Worm (Caenorhabditis elegans): ENCODE results near the gene F42A10.6.

The F42A10.6 gene

ce11 chrIII:6146797-6147196, 29.9 kb downstream of the F42A10.6 start:
- TF ChIP-seq tbx-37 (GFP tag; conservative IDR thresholded peaks at IDR 0.05) = no peak
- TF ChIP-seq hmbx-1 (tag; optimal IDR thresholded peaks at IDR 0.05) = no peak
- TF ChIP-seq sea-1 (GFP tag; conservative IDR thresholded peaks at IDR 0.05) = no peak
- TF ChIP-seq ceh-36 (tag; optimal IDR thresholded peaks at IDR 0.05) = no peak
- TF ChIP-seq ets-7 (tag; optimal IDR thresholded peaks at IDR 0.05) = no peak
- no peak for TF ChIP-seq scrt-1 (GFP tag; IDR thresholded peaks at IDR 0.05)
- no peak for TF ChIP-seq flt-1 (GFP tag; IDR thresholded peaks at IDR 0.05)
- TF ChIP-seq ceh-13 (GFP tag; optimal IDR thresholded peaks at IDR 0.05) = no peak
- TF ChIP-seq ama-1 (optimal IDR thresholded peaks at IDR 0.05) = no peak
- TF ChIP-seq tbx-11 (GFP tag; IDR thresholded peaks at IDR 0.05) = no peak
- TF ChIP-seq hnd-1 (tag; optimal IDR thresholded peaks at IDR 0.05) = no peak
- no peak for TF ChIP-seq pes-1 (GFP tag; IDR thresholded peaks at IDR 0.05)
- TF ChIP-seq tra-4 (tag; optimal IDR thresholded peaks at IDR 0.05) = no peak
- no peak for TF ChIP-seq hmg-4 (GFP tag; optimal IDR thresholded peaks at IDR 0.05)
- no peak for TF ChIP-seq aly-1 (tag; optimal IDR thresholded peaks at IDR 0.05)
- TF ChIP-seq B0310.2 (tag; optimal IDR thresholded peaks at IDR 0.05) = no peak

ce11 chrIII:6145896-6146295, 30.8 kb downstream of the F42A10.6 start, which contains the start of gene Y42G9A.3:
Gene Y42G9A.3, plus strand, starts transcription at chrIII:6146258.
- no peak for TF ChIP-seq hmg-4 (GFP tag; optimal IDR thresholded peaks at IDR 0.05)
- no peak for TF ChIP-seq tbx-37 (GFP tag; conservative IDR thresholded peaks at IDR 0.05)
- no peak for TF ChIP-seq F13C5.2 (tag; optimal IDR thresholded peaks at IDR 0.05)
- no peak for TF ChIP-seq ceh-13 (GFP tag; optimal IDR thresholded peaks at IDR 0.05)
- TF ChIP-seq tra-4 (tag; optimal IDR thresholded peaks at IDR 0.05) = no peak
- no peak for TF ChIP-seq hmbx-1 (tag; optimal IDR thresholded peaks at IDR 0.05)

ce11 chrIII:6145309-6145708, 31.4 kb downstream of the F42A10.6 start:
- TF ChIP-seq scrt-1 (GFP tag; IDR thresholded peaks at IDR 0.05) = no peak
- TF ChIP-seq hmbx-1 (tag; optimal IDR thresholded peaks at IDR 0.05) = no peak
- TF ChIP-seq ets-7 (tag; optimal IDR thresholded peaks at IDR 0.05) = no peak
- no peak for TF ChIP-seq hmg-4 (GFP tag; optimal IDR thresholded peaks at IDR 0.05)
- no peak for TF ChIP-seq sea-1 (GFP tag; conservative IDR thresholded peaks at IDR 0.05)
- TF ChIP-seq aly-1 (tag; optimal IDR thresholded peaks at IDR 0.05) = no peak
- TF ChIP-seq B0310.2 (tag; optimal IDR thresholded peaks at IDR 0.05) = no peak
- TF ChIP-seq tra-4 (tag; optimal IDR thresholded peaks at IDR 0.05) = no peak
- no peak for TF ChIP-seq ceh-36 (tag; optimal IDR thresholded peaks at IDR 0.05)
- TF ChIP-seq ceh-13 (GFP tag; optimal IDR thresholded peaks at IDR 0.05) = no peak
- TF ChIP-seq tbx-37 (GFP tag; conservative IDR thresholded peaks at IDR 0.05) = no peak
- TF ChIP-seq hnd-1 (tag; optimal IDR thresholded peaks at IDR 0.05) = no peak
- TF ChIP-seq tbx-11 (GFP tag; IDR thresholded peaks at IDR 0.05) = no peak
- no peak for TF ChIP-seq flt-1 (GFP tag; IDR thresholded peaks at IDR 0.05)
- TF ChIP-seq ama-1 (optimal IDR thresholded peaks at IDR 0.05) = no peak

ce11 chrIII:6144390-6144962, 32.2 kb downstream of the F42A10.6 start:
- TF ChIP-seq hmbx-1 (tag; optimal IDR thresholded peaks at IDR 0.05) = no peak
- no peak for TF ChIP-seq tra-4 (tag; optimal IDR thresholded peaks at IDR 0.05)
- TF ChIP-seq ceh-13 (GFP tag; optimal IDR thresholded peaks at IDR 0.05) = no peak
- TF ChIP-seq scrt-1 (GFP tag; IDR thresholded peaks at IDR 0.05) = no peak
- no peak for TF ChIP-seq B0310.2 (tag; optimal IDR thresholded peaks at IDR 0.05)
- TF ChIP-seq tbx-37 (GFP tag; conservative IDR thresholded peaks at IDR 0.05) = no peak
- no peak for TF ChIP-seq aly-1 (tag; optimal IDR thresholded peaks at IDR 0.05)
- no peak for TF ChIP-seq F13C5.2 (tag; optimal IDR thresholded peaks at IDR 0.05)
- no peak for TF ChIP-seq hmg-4 (GFP tag; optimal IDR thresholded peaks at IDR 0.05)
- TF ChIP-seq flt-1 (GFP tag; IDR thresholded peaks at IDR 0.05) = no peak
- TF ChIP-seq pes-1 (GFP tag; IDR thresholded peaks at IDR 0.05) = no peak
- TF ChIP-seq sea-1 (GFP tag; conservative IDR thresholded peaks at IDR 0.05) = no peak
- TF ChIP-seq ama-1 (optimal IDR thresholded peaks at IDR 0.05) = no peak
- TF ChIP-seq tbx-11 (GFP tag; IDR thresholded peaks at IDR 0.05) = no peak
- no peak for TF ChIP-seq ceh-36 (tag; optimal IDR thresholded peaks at IDR 0.05)
- no peak for TF ChIP-seq ets-7 (tag; optimal IDR thresholded peaks at IDR 0.05)

ce11 chrIII:6141532-6141931, 35.1 kb downstream of the F42A10.6 start:
- TF ChIP-seq tbx-37 (GFP tag; conservative IDR thresholded peaks at IDR 0.05) (no peak), F13C5.2 (tag; optimal IDR thresholded peaks at IDR 0.05) (peak; percentile 17), ceh-36 (tag; optimal IDR thresholded peaks at IDR 0.05) (no peak), tra-4 (tag; optimal IDR thresholded peaks at IDR 0.05) (no peak), sea-1 (GFP tag; conservative IDR thresholded peaks at IDR 0.05) (no peak), ama-1 (optimal IDR thresholded peaks at IDR 0.05) (no peak)

- TF ChIP-seq hnd-1 (tag; optimal IDR thresholded peaks at IDR 0.05) = no peak
- no peak for TF ChIP-seq aly-1 (tag; optimal IDR thresholded peaks at IDR 0.05)
- no peak for TF ChIP-seq ceh-13 (GFP tag; optimal IDR thresholded peaks at IDR 0.05)
- TF ChIP-seq F13C5.2 (tag; optimal IDR thresholded peaks at IDR 0.05) = no peak
- no peak for TF ChIP-seq pes-1 (GFP tag; IDR thresholded peaks at IDR 0.05)
- no peak for TF ChIP-seq scrt-1 (GFP tag; IDR thresholded peaks at IDR 0.05)
- TF ChIP-seq hmbx-1 (tag; optimal IDR thresholded peaks at IDR 0.05) = no peak
- no peak for TF ChIP-seq ets-7 (tag; optimal IDR thresholded peaks at IDR 0.05)
- no peak for TF ChIP-seq tbx-37 (GFP tag; conservative IDR thresholded peaks at IDR 0.05)
- TF ChIP-seq tbx-11 (GFP tag; IDR thresholded peaks at IDR 0.05) = no peak
- TF ChIP-seq flt-1 (GFP tag; IDR thresholded peaks at IDR 0.05) = no peak
- TF ChIP-seq B0310.2 (tag; optimal IDR thresholded peaks at IDR 0.05) = no peak
Measured at ce11 chrIII:6140818-6141217, 35.8 kb downstream of the F42A10.6 start.

ce11 chrIII:6139932-6140612, 36.6 kb downstream of the F42A10.6 start:
- TF ChIP-seq ets-7 (tag; optimal IDR thresholded peaks at IDR 0.05) = no peak
- no peak for TF ChIP-seq sea-1 (GFP tag; conservative IDR thresholded peaks at IDR 0.05)
- TF ChIP-seq ceh-13 (GFP tag; optimal IDR thresholded peaks at IDR 0.05) = no peak
- no peak for TF ChIP-seq ceh-36 (tag; optimal IDR thresholded peaks at IDR 0.05)
- no peak for TF ChIP-seq hnd-1 (tag; optimal IDR thresholded peaks at IDR 0.05)
- TF ChIP-seq ama-1 (optimal IDR thresholded peaks at IDR 0.05) = no peak
- no peak for TF ChIP-seq pes-1 (GFP tag; IDR thresholded peaks at IDR 0.05)
